1 fruit fly cellular context compared by ENCODE assay signal in the genomic region with DNA sequence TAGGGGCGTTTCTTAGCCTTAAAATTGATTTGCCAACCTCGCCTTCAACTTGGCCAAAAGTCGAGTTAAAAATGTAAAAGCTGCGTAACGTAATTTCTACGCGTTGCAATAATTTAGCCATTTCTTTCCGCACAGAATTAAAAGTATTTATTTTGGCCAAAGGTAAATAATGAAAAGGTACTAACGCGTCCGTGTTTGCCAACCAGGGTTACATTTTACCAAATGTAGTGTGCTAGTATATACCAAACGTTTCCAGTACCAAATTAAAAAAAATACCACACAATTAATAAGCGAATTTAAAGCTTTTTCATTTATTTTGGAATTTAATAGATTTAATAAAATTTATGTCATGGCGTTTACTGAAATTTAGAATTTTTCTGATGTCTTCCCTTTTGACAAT.
TF ChIP-seq lines count a peak whose summit lies in the region.

A gene (minus strand): TSS at position 179 of the 400 bp plus-strand sequence.

TF ChIP-seq in whole organism, embryonic, 481 proteins besides CTCF, POLR2A, EP300 and RAD21 (continued from another document):
- peak; percentile 47 for TF ChIP-seq ems (GFP tag; optimal IDR thresholded peaks at IDR 0.05; lab: Kevin White, UChicago)
- peak; percentile 34 for TF ChIP-seq Dek (tag; optimal IDR thresholded peaks at IDR 0.05; lab: Kevin White, UChicago)
- peak; percentile 45 for TF ChIP-seq dmrt11E (tag; optimal IDR thresholded peaks at IDR 0.05; lab: Kevin White, UChicago)
- TF ChIP-seq ATbp (GFP tag; optimal IDR thresholded peaks at IDR 0.05; lab: Kevin White, UChicago): peak; percentile 80
- peak; percentile 71 for TF ChIP-seq CoRest (tag; optimal IDR thresholded peaks at IDR 0.05; lab: Kevin White, UChicago)
- no peak for TF ChIP-seq bowl (GFP tag; IDR thresholded peaks at IDR 0.05; lab: Robert Waterston, UW)
- no peak for TF ChIP-seq Oli (tag; optimal IDR thresholded peaks at IDR 0.05; lab: Kevin White, UChicago)
- peak; percentile 35 for TF ChIP-seq CG30431 (GFP tag; optimal IDR thresholded peaks at IDR 0.05; lab: Kevin White, UChicago)
- TF ChIP-seq CG8924 (tag; optimal IDR thresholded peaks at IDR 0.05; lab: Kevin White, UChicago): peak; percentile 39
- peak; percentile 69 for TF ChIP-seq lbe (GFP tag; optimal IDR thresholded peaks at IDR 0.05; lab: Kevin White, UChicago)
- no peak for TF ChIP-seq sob (GFP tag; IDR thresholded peaks at IDR 0.05; lab: Robert Waterston, UW)
- TF ChIP-seq jing (GFP tag; optimal IDR thresholded peaks at IDR 0.05; lab: Kevin White, UChicago): peak; percentile 6
- TF ChIP-seq ara (GFP tag; IDR thresholded peaks at IDR 0.05; lab: Robert Waterston, UW): no peak
- no peak for TF ChIP-seq otp (GFP tag; IDR thresholded peaks at IDR 0.05; lab: Robert Waterston, UW)
- TF ChIP-seq wek (GFP tag; optimal IDR thresholded peaks at IDR 0.05; lab: Kevin White, UChicago): peak; percentile 59
- TF ChIP-seq CG17829 (tag; optimal IDR thresholded peaks at IDR 0.05; lab: Kevin White, UChicago): peak; percentile 58
- no peak for TF ChIP-seq Eip74EF (GFP tag; optimal IDR thresholded peaks at IDR 0.05; lab: Kevin White, UChicago)
- TF ChIP-seq Stat92E (GFP tag; optimal IDR thresholded peaks at IDR 0.05; lab: Kevin White, UChicago): no peak
- peak; percentile 64 for TF ChIP-seq Meics (GFP tag; optimal IDR thresholded peaks at IDR 0.05; lab: Kevin White, UChicago)
- TF ChIP-seq PHDP (tag; optimal IDR thresholded peaks at IDR 0.05; lab: Kevin White, UChicago): peak; percentile 61
- peak; percentile 81 for TF ChIP-seq tio (GFP tag; optimal IDR thresholded peaks at IDR 0.05; lab: Kevin White, UChicago)
- peak; percentile 52 for TF ChIP-seq Sry-δ (GFP tag; optimal IDR thresholded peaks at IDR 0.05; lab: Kevin White, UChicago)
- no peak for TF ChIP-seq CG16813 (GFP tag; IDR thresholded peaks at IDR 0.05; lab: Robert Waterston, UW; ENCODE audit: partially characterized antibody)
- no peak for TF ChIP-seq CG42726 (GFP tag; IDR thresholded peaks at IDR 0.05; lab: Robert Waterston, UW; ENCODE audit: partially characterized antibody)
- no peak for TF ChIP-seq Dll (GFP tag; IDR thresholded peaks at IDR 0.05; lab: Robert Waterston, UW; ENCODE audit: partially characterized antibody)
- peak; percentile 67 for TF ChIP-seq CG4328 (GFP tag; optimal IDR thresholded peaks at IDR 0.05; lab: Kevin White, UChicago)
- TF ChIP-seq pita (GFP tag; optimal IDR thresholded peaks at IDR 0.05; lab: Kevin White, UChicago): no peak
- no peak for TF ChIP-seq CG6791 (GFP tag; IDR thresholded peaks at IDR 0.05; lab: Robert Waterston, UW; ENCODE audit: partially characterized antibody)
- TF ChIP-seq Oaz (GFP tag; IDR thresholded peaks at IDR 0.05; lab: Robert Waterston, UW): no peak
- peak; percentile 80 for TF ChIP-seq lab (GFP tag; optimal IDR thresholded peaks at IDR 0.05; lab: Kevin White, UChicago)
- peak; percentile 51 for TF ChIP-seq slp2 (GFP tag; optimal IDR thresholded peaks at IDR 0.05; lab: Kevin White, UChicago)
- no peak for TF ChIP-seq CG6683 (GFP tag; optimal IDR thresholded peaks at IDR 0.05; lab: Kevin White, UChicago)
- no peak for TF ChIP-seq Lpt (GFP tag; optimal IDR thresholded peaks at IDR 0.05; lab: Kevin White, UChicago)
- peak; percentile 52 for TF ChIP-seq sug (tag; optimal IDR thresholded peaks at IDR 0.05; lab: Kevin White, UChicago)
- TF ChIP-seq bab2 (GFP tag; optimal IDR thresholded peaks at IDR 0.05; lab: Kevin White, UChicago): peak; percentile 88
- TF ChIP-seq CG7372 (GFP tag; IDR thresholded peaks at IDR 0.05; lab: Robert Waterston, UW): no peak
- peak; percentile 66 for TF ChIP-seq caup (GFP tag; optimal IDR thresholded peaks at IDR 0.05; lab: Kevin White, UChicago; ENCODE audit: severe bottlenecking)
